Fruit fly (Drosophila melanogaster): Measurements from ENCODE around the gene okr.

okr gene

DNA sequence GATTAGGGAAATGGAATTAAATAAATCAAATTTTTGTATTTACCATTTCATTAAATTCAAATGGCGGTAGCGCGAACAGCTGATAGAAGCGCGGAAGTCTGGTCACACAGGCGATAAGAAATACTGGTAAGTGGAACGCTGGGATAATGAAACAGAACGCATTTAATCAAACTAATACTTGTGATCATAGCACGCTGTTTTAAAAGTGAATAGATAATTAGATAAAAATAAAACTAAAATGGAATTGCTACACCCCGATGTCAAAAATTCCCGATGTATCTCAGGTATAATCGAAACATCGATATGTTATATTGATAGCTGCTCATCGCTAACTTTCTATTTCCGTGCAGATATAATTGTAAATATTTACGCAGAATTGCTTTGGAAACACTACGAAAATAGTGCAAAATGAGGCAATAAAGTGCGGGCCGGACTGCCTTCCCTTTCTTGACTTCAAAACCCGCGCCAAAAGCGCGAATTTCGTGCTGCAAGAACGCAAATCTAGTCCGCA, at the start of gene okr, which contains the start of gene CG3558:
Gene okr (minus strand): TSS at position 96 of the 511 bp plus-strand sequence.
Gene CG3558 (plus strand): TSS at position 207 of the 511 bp plus-strand sequence.
- TF ChIP-seq CG4404 (GFP tag; IDR thresholded peaks at IDR 0.05) (no peak), CG18011 (GFP tag; optimal IDR thresholded peaks at IDR 0.05) (no peak), CG17568 (GFP tag; optimal IDR thresholded peaks at IDR 0.05) (no peak), Gsc (GFP tag; IDR thresholded peaks at IDR 0.05) (no peak), CG9797 (GFP tag; optimal IDR thresholded peaks at IDR 0.05) (peak; percentile 83), CG11456 (GFP tag; IDR thresholded peaks at IDR 0.05) (no peak), CG4730 (GFP tag; IDR thresholded peaks at IDR 0.05) (no peak), CG33213 (GFP tag; optimal IDR thresholded peaks at IDR 0.05) (peak; percentile 0), Dp (GFP tag; optimal IDR thresholded peaks at IDR 0.05) (peak; percentile 86), Vsx1 (GFP tag; optimal IDR thresholded peaks at IDR 0.05) (no peak), CG31441 (GFP tag; IDR thresholded peaks at IDR 0.05) (no peak), ERR (GFP tag; optimal IDR thresholded peaks at IDR 0.05) (no peak), CG1233 (GFP tag; optimal IDR thresholded peaks at IDR 0.05) (no peak), caup (GFP tag; optimal IDR thresholded peaks at IDR 0.05; ENCODE audit: severe bottlenecking) (no peak), trem (tag; optimal IDR thresholded peaks at IDR 0.05) (peak; percentile 91), Opbp (GFP tag; IDR thresholded peaks at IDR 0.05; ENCODE audit: partially characterized antibody) (peak; percentile 69; the same call in 2 of the 3 replicates), danr (GFP tag; IDR thresholded peaks at IDR 0.05) (no peak), crc (GFP tag; optimal IDR thresholded peaks at IDR 0.05) (no peak), MBD-R2 (GFP tag; IDR thresholded peaks at IDR 0.05) (peak; percentile 80), MTF-1 (GFP tag; optimal IDR thresholded peaks at IDR 0.05; ENCODE audit: borderline replicate concordance) (no peak), al (GFP tag; IDR thresholded peaks at IDR 0.05) (no peak), lola (GFP tag; optimal IDR thresholded peaks at IDR 0.05) (peak in 1 of 3 experiments; percentile 7), CG30020 (tag; optimal IDR thresholded peaks at IDR 0.05) (peak; percentile 76), ranshi (GFP tag; IDR thresholded peaks at IDR 0.05) (no peak), CG2199 (GFP tag; IDR thresholded peaks at IDR 0.05) (no peak), Bgb (GFP tag; IDR thresholded peaks at IDR 0.05; ENCODE audit: partially characterized antibody) (peak; percentile 74), nerfin-2 (GFP tag; IDR thresholded peaks at IDR 0.05; ENCODE audit: partially characterized antibody) (peak; percentile 69), CG2129 (GFP tag; IDR thresholded peaks at IDR 0.05; ENCODE audit: partially characterized antibody) (peak; percentile 77), CG5953 (GFP tag; IDR thresholded peaks at IDR 0.05) (no peak), CG13287 (GFP tag; IDR thresholded peaks at IDR 0.05; ENCODE audit: partially characterized antibody) (peak; percentile 90), dati (GFP tag; IDR thresholded peaks at IDR 0.05) (no peak), bigmax (GFP tag; optimal IDR thresholded peaks at IDR 0.05) (no peak), zen (tag; optimal IDR thresholded peaks at IDR 0.05) (no peak), hb (GFP tag; IDR thresholded peaks at IDR 0.05; ENCODE audit: partially characterized antibody) (peak; percentile 66; the same call in 2 of the 3 replicates), Ravus (GFP tag; IDR thresholded peaks at IDR 0.05) (no peak), fd3F (GFP tag; optimal IDR thresholded peaks at IDR 0.05) (no peak), sc (optimal IDR thresholded peaks at IDR 0.05) (no peak), sc (GFP tag; optimal IDR thresholded peaks at IDR 0.05) (no peak), CG15269 (tag; optimal IDR thresholded peaks at IDR 0.05) (no peak), Hr39 (optimal IDR thresholded peaks at IDR 0.05) (no peak), B-H2 (GFP tag; optimal IDR thresholded peaks at IDR 0.05) (no peak), gsb (GFP tag; IDR thresholded peaks at IDR 0.05) (no peak), CG3163 (GFP tag; optimal IDR thresholded peaks at IDR 0.05) (no peak), CG1529 (GFP tag; optimal IDR thresholded peaks at IDR 0.05) (no peak), Meics (GFP tag; optimal IDR thresholded peaks at IDR 0.05) (no peak), prd (optimal IDR thresholded peaks at IDR 0.05) (no peak), prd (GFP tag; IDR thresholded peaks at IDR 0.05) (no peak), CG17829 (tag; optimal IDR thresholded peaks at IDR 0.05) (peak; percentile 8), chm (GFP tag; IDR thresholded peaks at IDR 0.05) (no peak), CG9932 (GFP tag; IDR thresholded peaks at IDR 0.05) (no peak), CG4707 (GFP tag; optimal IDR thresholded peaks at IDR 0.05) (peak; percentile 10)
